Fruit fly (Drosophila melanogaster) Kc167 (cell line): ENCODE measurements around the gene Hs3st-B.

Experiments
- Myc ChIP-seq: fragments of >200 bp; optimal IDR thresholded peaks from 2 replicates; lab custom pipeline; 2017; ENCODE audit warnings: missing external identifiers
- Sin3A ChIP-seq: fragments of >200 bp; optimal IDR thresholded peaks from 2 replicates; lab custom pipeline; 2018; ENCODE audit warnings: missing external identifiers
- h ChIP-seq: fragments of >200 bp; optimal IDR thresholded peaks from 3 replicates; lab custom pipeline; 2018; ENCODE audit warnings: missing external identifiers
- insv ChIP-seq: fragments of >200 bp; optimal IDR thresholded peaks from 3 replicates; lab custom pipeline; 2018; ENCODE audit warnings: missing external identifiers
- psq ChIP-seq: fragments of >200 bp; optimal IDR thresholded peaks from 2 replicates; lab custom pipeline; 2017; ENCODE audit warnings: missing external identifiers
- ttk ChIP-seq: sonication (Bioruptor generic); optimal IDR thresholded peaks from 2 replicates; lab custom pipeline; 2017; ENCODE audit warnings: missing external identifiers

Gene Hs3st-B

dm6 chrX:19261528-19262102 is 13.2 kb downstream of the Hs3st-B start, which contains the start of gene Vav:
Gene Vav (plus strand): TSS chrX:19261820.
- TF ChIP-seq h (lab: Kevin White, UChicago) (no peak), psq (lab: Kevin White, UChicago) (no peak), insv (no peak), ttk (lab: Kevin White, UChicago) (no peak), Myc (lab: Kevin White, UChicago) (no peak), Sin3A (lab: Kevin White, UChicago) (no peak)

- TF ChIP-seq insv = no peak
- TF ChIP-seq psq (lab: Kevin White, UChicago) = no peak
- TF ChIP-seq Myc (lab: Kevin White, UChicago) = no peak
- TF ChIP-seq h (lab: Kevin White, UChicago) = no peak
- no peak for TF ChIP-seq Sin3A (lab: Kevin White, UChicago)
- TF ChIP-seq ttk (lab: Kevin White, UChicago) = no peak
Observed at dm6 chrX:19262553-19262952, 14.1 kb downstream of the Hs3st-B start.

DNA sequence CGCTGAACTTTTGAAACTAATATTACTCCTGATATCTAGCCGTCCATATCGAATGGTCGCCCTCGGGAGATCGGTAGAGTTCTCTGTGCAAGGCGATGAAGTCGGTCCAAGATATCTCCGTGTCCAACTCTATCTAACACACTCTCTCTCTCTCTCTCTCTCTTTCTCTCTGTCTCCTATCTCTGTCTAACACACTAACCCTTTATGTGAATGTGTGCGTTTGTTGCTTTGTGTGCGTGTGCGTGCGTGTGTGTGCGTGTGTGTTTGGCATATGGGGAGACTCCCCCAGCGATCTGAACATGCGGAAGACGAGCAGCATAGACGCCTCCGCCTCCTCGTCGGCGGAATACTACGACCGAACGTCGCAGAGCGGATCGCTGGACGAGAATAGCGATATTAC is 16.0 kb downstream of the Hs3st-B start:
- TF ChIP-seq Sin3A (lab: Kevin White, UChicago) = no peak
- TF ChIP-seq psq (lab: Kevin White, UChicago) = no peak
- no peak for TF ChIP-seq h (lab: Kevin White, UChicago)
- no peak for TF ChIP-seq Myc (lab: Kevin White, UChicago)
- TF ChIP-seq ttk (lab: Kevin White, UChicago) = no peak
- no peak for TF ChIP-seq insv

DNA sequence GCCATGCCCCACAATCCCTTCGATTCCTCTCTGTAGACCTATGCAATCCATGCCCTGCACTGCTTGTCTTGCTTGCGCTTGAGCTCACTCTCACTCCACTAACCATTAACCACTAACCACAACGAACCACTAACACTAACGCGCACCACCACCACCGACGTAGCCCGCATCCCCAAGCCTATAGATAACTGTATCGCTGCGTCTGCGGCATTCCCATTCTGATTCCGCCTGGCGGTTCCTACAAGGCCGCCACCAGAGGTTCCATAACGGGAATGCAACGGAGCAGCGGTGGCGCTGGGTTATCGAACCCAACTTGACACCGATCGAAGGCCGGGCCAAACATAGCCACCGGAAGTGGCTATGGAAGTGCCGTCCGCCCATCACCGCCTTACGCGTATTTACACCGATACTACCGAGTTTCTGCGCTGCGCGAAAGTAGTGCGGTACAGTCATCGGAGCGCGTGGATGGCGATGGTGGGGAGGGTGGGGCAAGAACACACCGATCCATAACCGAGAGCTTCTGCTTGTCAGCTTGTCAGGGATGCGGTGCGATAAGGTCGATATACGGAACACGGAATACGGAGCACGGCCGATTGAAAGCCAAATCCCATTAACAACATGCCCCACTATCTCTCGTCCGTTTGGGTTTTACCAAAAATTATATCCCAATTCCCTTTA is 17.5 kb downstream of the Hs3st-B start:
- no peak for TF ChIP-seq psq (lab: Kevin White, UChicago)
- no peak for TF ChIP-seq Myc (lab: Kevin White, UChicago)
- no peak for TF ChIP-seq Sin3A (lab: Kevin White, UChicago)

- TF ChIP-seq insv = no peak
- TF ChIP-seq Myc (lab: Kevin White, UChicago) = no peak
- no peak for TF ChIP-seq h (lab: Kevin White, UChicago)
- no peak for TF ChIP-seq Sin3A (lab: Kevin White, UChicago)
- TF ChIP-seq psq (lab: Kevin White, UChicago) = no peak
- TF ChIP-seq ttk (lab: Kevin White, UChicago) = no peak
Observed at dm6 chrX:19268484-19269068, 20.1 kb downstream of the Hs3st-B start, which contains the start of gene CG8010. Gene CG8010 (minus strand): TSS chrX:19268896.

dm6 chrX:19276489-19277117 is 28.2 kb downstream of the Hs3st-B start, which contains the start of the genes CG32537 and CG32536:
Gene CG32537 (minus strand): TSS chrX:19276539.
Gene CG32536 (minus strand): TSS chrX:19276898.
- TF ChIP-seq insv (no peak), h (lab: Kevin White, UChicago) (no peak)

DNA sequence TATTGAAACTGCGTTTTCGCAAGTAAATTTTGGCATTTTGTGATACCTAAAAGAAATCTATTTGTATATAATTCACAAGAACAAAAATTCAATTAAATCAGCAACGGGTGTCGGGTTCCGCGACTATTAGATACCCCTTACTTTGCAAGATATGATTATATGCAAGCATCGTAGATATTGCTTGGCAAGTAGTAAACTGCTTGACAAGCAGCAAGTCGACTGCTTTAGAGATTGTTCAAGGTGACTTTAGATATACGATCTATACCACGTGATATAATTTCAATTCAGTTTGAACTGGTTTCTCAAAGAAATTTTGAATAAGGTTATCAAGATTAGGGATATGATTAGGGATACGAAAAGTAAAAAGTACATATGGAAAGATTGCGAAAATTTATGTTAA is 30.0 kb downstream of the Hs3st-B start:
- no peak for TF ChIP-seq psq (lab: Kevin White, UChicago)
- TF ChIP-seq Sin3A (lab: Kevin White, UChicago) = no peak
- TF ChIP-seq Myc (lab: Kevin White, UChicago) = no peak

- no peak for TF ChIP-seq ttk (lab: Kevin White, UChicago)
- no peak for TF ChIP-seq insv
- TF ChIP-seq Sin3A (lab: Kevin White, UChicago) = no peak
- no peak for TF ChIP-seq h (lab: Kevin White, UChicago)
- no peak for TF ChIP-seq Myc (lab: Kevin White, UChicago)
- TF ChIP-seq psq (lab: Kevin White, UChicago) = no peak
Observed at dm6 chrX:19280249-19280648, 31.8 kb downstream of the Hs3st-B start, which contains the start of gene CG8028. Gene CG8028 (minus strand): TSS chrX:19280349.

dm6 chrX:19280685-19281084 is 32.2 kb downstream of the Hs3st-B start:
- no peak for TF ChIP-seq Sin3A (lab: Kevin White, UChicago)
- no peak for TF ChIP-seq ttk (lab: Kevin White, UChicago)
- TF ChIP-seq psq (lab: Kevin White, UChicago) = no peak

- TF ChIP-seq ttk (lab: Kevin White, UChicago) (no peak), psq (lab: Kevin White, UChicago) (no peak), insv (no peak), Myc (lab: Kevin White, UChicago) (no peak), h (lab: Kevin White, UChicago) (no peak), Sin3A (lab: Kevin White, UChicago) (no peak)
Observed at dm6 chrX:19281271-19281670, 32.8 kb downstream of the Hs3st-B start.

- TF ChIP-seq psq (lab: Kevin White, UChicago) (no peak), ttk (lab: Kevin White, UChicago) (no peak), h (lab: Kevin White, UChicago) (no peak), Sin3A (lab: Kevin White, UChicago) (no peak), insv (no peak), Myc (lab: Kevin White, UChicago) (no peak)
Observed at dm6 chrX:19285441-19285840, 37.0 kb downstream of the Hs3st-B start.

DNA sequence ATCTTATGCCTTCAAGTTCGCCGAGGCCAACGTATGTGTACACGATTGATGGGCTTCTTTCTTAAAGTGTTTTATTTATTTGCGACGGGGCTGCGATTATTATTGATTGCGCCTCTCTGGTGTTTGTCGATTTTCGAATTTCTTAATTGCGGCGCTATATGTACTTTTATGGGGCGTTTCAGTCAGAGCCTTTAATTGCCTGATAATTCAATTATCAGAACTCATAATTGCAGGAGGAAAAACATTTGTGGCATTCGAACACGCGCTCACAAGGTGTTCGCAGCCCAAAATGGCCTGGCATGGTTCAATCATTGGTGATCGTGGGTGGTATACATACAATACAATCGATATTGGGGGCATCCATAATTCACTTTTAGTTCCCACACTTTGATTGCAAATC is 37.8 kb downstream of the Hs3st-B start:
- TF ChIP-seq Myc (lab: Kevin White, UChicago) = no peak
- TF ChIP-seq ttk (lab: Kevin White, UChicago) = no peak
- TF ChIP-seq Sin3A (lab: Kevin White, UChicago) = no peak
- TF ChIP-seq psq (lab: Kevin White, UChicago) = no peak
- TF ChIP-seq insv = no peak
- TF ChIP-seq h (lab: Kevin White, UChicago) = no peak
